Fruit fly (Drosophila melanogaster): ENCODE data around the gene senju.

The senju gene

dm6 chr2L:5063936-5064335 is 11.3 kb downstream of the senju start:
- TF ChIP-seq ovo (GFP tag; optimal IDR thresholded peaks at IDR 0.05) (no peak), bab1 (GFP tag; optimal IDR thresholded peaks at IDR 0.05) (peak; percentile 0), Crg-1 (GFP tag; optimal IDR thresholded peaks at IDR 0.05) (no peak), toe (GFP tag; optimal IDR thresholded peaks at IDR 0.05) (no peak), cic (GFP tag; optimal IDR thresholded peaks at IDR 0.05) (peak; percentile 48), pad (GFP tag; optimal IDR thresholded peaks at IDR 0.05) (peak; percentile 32), kay (GFP tag; ENCODE audit: borderline replicate concordance) (no peak), CG11617 (GFP tag; optimal IDR thresholded peaks at IDR 0.05) (no peak), tj (GFP tag; optimal IDR thresholded peaks at IDR 0.05) (peak; percentile 82), Hr96 (GFP tag; optimal IDR thresholded peaks at IDR 0.05) (no peak), CG12768 (GFP tag; optimal IDR thresholded peaks at IDR 0.05) (peak; percentile 24)

DNA sequence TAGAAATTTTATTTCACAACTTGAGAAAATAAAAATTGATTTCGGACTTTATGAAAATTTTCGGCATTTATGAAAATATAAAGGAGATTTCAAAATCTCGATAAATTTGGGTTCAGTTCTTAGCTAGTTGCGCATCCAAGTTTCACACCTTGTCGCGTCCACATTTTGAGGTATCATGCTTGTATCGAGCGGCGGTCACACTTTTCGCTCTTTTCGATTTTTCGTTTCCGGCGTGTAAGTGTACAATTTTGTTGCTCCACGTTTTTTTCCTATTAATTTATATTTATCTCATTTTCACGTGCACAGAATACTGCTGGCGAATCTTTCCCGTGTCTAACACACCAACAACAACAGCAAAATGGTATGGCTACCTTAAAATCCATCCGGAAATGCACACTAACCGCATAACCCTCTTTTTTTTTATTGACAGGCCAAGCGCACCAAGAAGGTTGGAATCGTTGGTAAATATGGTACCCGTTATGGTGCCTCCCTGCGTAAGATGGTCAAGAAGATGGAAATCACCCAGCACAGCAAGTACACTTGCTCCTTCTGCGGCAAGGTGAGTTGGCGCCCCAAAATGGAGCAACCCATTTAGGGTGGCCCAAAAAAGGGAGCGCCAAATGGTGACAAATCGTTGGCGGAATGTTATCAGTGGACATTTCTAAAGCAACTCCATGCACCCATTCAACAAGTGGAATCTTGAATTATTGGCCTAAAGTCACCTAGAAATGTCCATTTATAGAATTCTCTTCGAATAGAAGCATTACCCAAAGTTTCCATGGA is 18.3 kb downstream of the senju start, which contains the start of gene RpL37A:
Gene RpL37A, plus strand, starts transcription at position 161 of the 783 bp plus-strand sequence.
- TF ChIP-seq Mnt (GFP tag; optimal IDR thresholded peaks at IDR 0.05) (peak; percentile 76), cnc (optimal IDR thresholded peaks at IDR 0.05) (no peak), bab1 (GFP tag; optimal IDR thresholded peaks at IDR 0.05) (peak; percentile 85), tj (GFP tag; optimal IDR thresholded peaks at IDR 0.05) (peak; percentile 54), CG14711 (tag; optimal IDR thresholded peaks at IDR 0.05) (peak; percentile 61), cic (GFP tag; optimal IDR thresholded peaks at IDR 0.05) (peak; percentile 62), CG33017 (tag; optimal IDR thresholded peaks at IDR 0.05) (peak; percentile 54), CG1620 (GFP tag; optimal IDR thresholded peaks at IDR 0.05) (peak; percentile 86), Hr96 (GFP tag; optimal IDR thresholded peaks at IDR 0.05) (peak; percentile 84), CG7101 (tag; optimal IDR thresholded peaks at IDR 0.05) (peak; percentile 81), kay (GFP tag; ENCODE audit: borderline replicate concordance) (peak; percentile 18), CG12768 (GFP tag; optimal IDR thresholded peaks at IDR 0.05) (peak; percentile 66), Crg-1 (GFP tag; optimal IDR thresholded peaks at IDR 0.05) (peak; percentile 73), pad (GFP tag; optimal IDR thresholded peaks at IDR 0.05) (peak; percentile 74), CG7045 (GFP tag; optimal IDR thresholded peaks at IDR 0.05) (peak; percentile 57), toe (GFP tag; optimal IDR thresholded peaks at IDR 0.05) (no peak), Clk (GFP tag; optimal IDR thresholded peaks at IDR 0.05) (peak; percentile 61), CG5204 (GFP tag; optimal IDR thresholded peaks at IDR 0.05) (no peak), CG11617 (GFP tag; optimal IDR thresholded peaks at IDR 0.05) (peak; percentile 87), ovo (GFP tag; optimal IDR thresholded peaks at IDR 0.05) (peak; percentile 63)

- TF ChIP-seq Clk (GFP tag; optimal IDR thresholded peaks at IDR 0.05) (no peak), kay (GFP tag; ENCODE audit: borderline replicate concordance) (peak; percentile 64), tj (GFP tag; optimal IDR thresholded peaks at IDR 0.05) (peak; percentile 2)
Measured at dm6 chr2L:5072357-5072756, 19.7 kb downstream of the senju start.

dm6 chr2L:5079200-5079599 is 26.6 kb downstream of the senju start:
- TF ChIP-seq Clk (GFP tag; optimal IDR thresholded peaks at IDR 0.05) (no peak), cic (GFP tag; optimal IDR thresholded peaks at IDR 0.05) (no peak), tj (GFP tag; optimal IDR thresholded peaks at IDR 0.05) (no peak), Crg-1 (GFP tag; optimal IDR thresholded peaks at IDR 0.05) (no peak), CG5204 (GFP tag; optimal IDR thresholded peaks at IDR 0.05) (no peak), CG1620 (GFP tag; optimal IDR thresholded peaks at IDR 0.05) (no peak), CG14711 (tag; optimal IDR thresholded peaks at IDR 0.05) (no peak), Hr96 (GFP tag; optimal IDR thresholded peaks at IDR 0.05) (no peak), CG7101 (tag; optimal IDR thresholded peaks at IDR 0.05) (no peak), CG33017 (tag; optimal IDR thresholded peaks at IDR 0.05) (no peak), bab1 (GFP tag; optimal IDR thresholded peaks at IDR 0.05) (no peak), CG11617 (GFP tag; optimal IDR thresholded peaks at IDR 0.05) (no peak), Mnt (GFP tag; optimal IDR thresholded peaks at IDR 0.05) (no peak), cnc (optimal IDR thresholded peaks at IDR 0.05) (no peak), kay (GFP tag; ENCODE audit: borderline replicate concordance) (no peak)

DNA sequence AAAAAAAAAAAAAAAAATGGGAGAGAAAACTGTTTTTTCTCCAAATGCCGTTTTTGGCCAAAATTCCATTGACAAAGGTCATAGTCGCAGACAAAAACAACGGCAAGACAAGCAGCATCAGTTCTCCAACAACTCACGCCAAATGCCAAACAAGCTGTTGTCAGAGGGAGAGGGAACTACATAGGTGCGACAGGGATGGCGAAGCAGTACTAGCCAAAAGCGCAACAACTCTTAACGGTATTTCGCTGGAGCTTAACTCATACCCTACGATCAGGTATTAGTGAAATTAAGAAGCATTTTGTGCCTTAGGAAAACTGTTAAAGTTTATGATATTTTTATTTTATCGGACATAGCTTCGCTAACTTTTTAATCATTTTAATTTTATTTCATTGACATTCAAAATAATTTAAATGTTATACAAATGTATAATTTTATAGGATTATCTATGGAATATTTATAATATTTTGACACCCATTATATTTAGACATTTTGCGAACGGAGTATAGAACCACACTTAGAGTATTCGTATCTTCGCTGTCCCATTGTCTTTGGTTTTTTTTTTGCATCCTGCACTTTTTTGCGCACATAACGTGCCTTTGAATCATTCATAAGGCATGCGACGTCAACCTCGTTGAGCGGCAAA is 27.7 kb downstream of the senju start:
- peak; percentile 70 for TF ChIP-seq pad (GFP tag; optimal IDR thresholded peaks at IDR 0.05)
- TF ChIP-seq CG7101 (tag; optimal IDR thresholded peaks at IDR 0.05) = no peak
- TF ChIP-seq kay (GFP tag; ENCODE audit: borderline replicate concordance) = peak; percentile 9
- TF ChIP-seq CG14711 (tag; optimal IDR thresholded peaks at IDR 0.05) = peak; percentile 48
- TF ChIP-seq cnc (optimal IDR thresholded peaks at IDR 0.05) = no peak
- no peak for TF ChIP-seq CG5204 (GFP tag; optimal IDR thresholded peaks at IDR 0.05)
- TF ChIP-seq CG12768 (GFP tag; optimal IDR thresholded peaks at IDR 0.05) = no peak
- peak; percentile 26 for TF ChIP-seq CG7045 (GFP tag; optimal IDR thresholded peaks at IDR 0.05)
- TF ChIP-seq tj (GFP tag; optimal IDR thresholded peaks at IDR 0.05) = no peak
- TF ChIP-seq ovo (GFP tag; optimal IDR thresholded peaks at IDR 0.05) = peak; percentile 85

dm6 chr2L:5084586-5085257 is 32.1 kb downstream of the senju start:
- TF ChIP-seq CG7101 (tag; optimal IDR thresholded peaks at IDR 0.05) (no peak), kay (GFP tag; ENCODE audit: borderline replicate concordance) (peak; percentile 3)
